Fruit fly (Drosophila melanogaster) whole organism, embryonic: Measurements from ENCODE around the gene Mtp.

ENCODE experiments used
- B-H2 ChIP-seq: fragments of 200-800 bp; sonication (Bioruptor generic); optimal IDR thresholded peaks from 2 replicates; lab custom pipeline; 2018; ENCODE audit warnings: missing biosample characterization, mild to moderate bottlenecking, missing genetic modification characterization
- Blimp-1 ChIP-seq: fragments of 200-800 bp; sonication (Bioruptor generic); optimal IDR thresholded peaks from 3 replicates; lab custom pipeline; 2018; ENCODE audit warnings: missing biosample characterization, missing genetic modification characterization, mild to moderate bottlenecking, moderate library complexity, missing genetic modification reagents
- CG10565 ChIP-seq: fragments of 200-800 bp; sonication (Bioruptor generic); optimal IDR thresholded peaks from 3 replicates; lab custom pipeline; 2016; ENCODE audit warnings: missing biosample characterization, mild to moderate bottlenecking, missing genetic modification characterization
- CG12071 ChIP-seq: fragments of 200-800 bp; sonication (Bioruptor generic); optimal IDR thresholded peaks from 3 replicates; lab custom pipeline; 2018; ENCODE audit warnings: missing biosample characterization, mild to moderate bottlenecking, missing genetic modification characterization
- CG14014 ChIP-seq: fragments of 200-800 bp; sonication (Bioruptor generic); IDR thresholded peaks from 2 replicates; pipeline ENCODE4 v1.3.6; 2022; ENCODE audit warnings: missing biosample characterization, missing genetic modification characterization
- CG15011 ChIP-seq: fragments of 200-800 bp; sonication (Bioruptor generic); optimal IDR thresholded peaks from 3 replicates; lab custom pipeline; 2018; ENCODE audit warnings: missing biosample characterization, mild to moderate bottlenecking, missing genetic modification characterization
- CG1529 ChIP-seq: fragments of 200-800 bp; sonication (Bioruptor generic); optimal IDR thresholded peaks from 3 replicates; lab custom pipeline; 2018; ENCODE audit warnings: missing biosample characterization, missing genetic modification characterization
- CG17186 ChIP-seq: fragments of 200-800 bp; sonication (Bioruptor generic); optimal IDR thresholded peaks from 3 replicates; lab custom pipeline; 2017; ENCODE audit warnings: missing biosample characterization, missing genetic modification reagents, missing genetic modification characterization
- CG1792 ChIP-seq: fragments of 200-800 bp; sonication (Bioruptor generic); optimal IDR thresholded peaks from 2 replicates; lab custom pipeline; 2016; ENCODE audit warnings: missing biosample characterization, missing genetic modification characterization
- CG18476 ChIP-seq: fragments of 200-800 bp; sonication (Bioruptor generic); optimal IDR thresholded peaks from 2 replicates; lab custom pipeline; 2016; ENCODE audit warnings: missing biosample characterization, mild to moderate bottlenecking, missing genetic modification characterization
- CG31388 ChIP-seq: fragments of 200-800 bp; sonication (Bioruptor generic); optimal IDR thresholded peaks from 2 replicates; lab custom pipeline; 2016; ENCODE audit warnings: missing biosample characterization, missing genetic modification characterization
- CG4617 ChIP-seq: fragments of 200-800 bp; sonication (Bioruptor generic); optimal IDR thresholded peaks from 3 replicates; lab custom pipeline; 2016; ENCODE audit warnings: missing biosample characterization, missing genetic modification characterization, borderline replicate concordance
- CG4707 ChIP-seq: fragments of 200-800 bp; sonication (Bioruptor generic); optimal IDR thresholded peaks from 2 replicates; lab custom pipeline; 2018; ENCODE audit warnings: missing biosample characterization, mild to moderate bottlenecking, missing genetic modification characterization, moderate library complexity
- CG6765 ChIP-seq: fragments of 200-800 bp; sonication (Bioruptor generic); optimal IDR thresholded peaks from 3 replicates; lab custom pipeline; 2017; ENCODE audit warnings: missing biosample characterization, mild to moderate bottlenecking, missing genetic modification characterization
- CG7987 ChIP-seq: fragments of 200-800 bp; sonication (Bioruptor generic); optimal IDR thresholded peaks from 2 replicates; lab custom pipeline; 2018; ENCODE audit warnings: missing biosample characterization, mild to moderate bottlenecking, missing genetic modification characterization, moderate library complexity
- CTCF ChIP-seq: fragments of 200-800 bp; sonication (Bioruptor generic); optimal IDR thresholded peaks from 2 replicates; lab custom pipeline; 2017; ENCODE audit warnings: missing biosample characterization, mild to moderate bottlenecking, missing genetic modification characterization, moderate library complexity
- Dbx ChIP-seq: fragments of 200-800 bp; sonication (Bioruptor generic); IDR thresholded peaks from 3 replicates; pipeline ENCODE4 v1.3.6; 2022; ENCODE audit warnings: missing biosample characterization, missing genetic modification characterization
- Dip3 ChIP-seq: fragments of 200-800 bp; sonication (Bioruptor generic); optimal IDR thresholded peaks from 3 replicates; lab custom pipeline; 2016; ENCODE audit warnings: missing biosample characterization, missing genetic modification characterization
- Fer2 ChIP-seq: fragments of 200-800 bp; sonication (Bioruptor generic); optimal IDR thresholded peaks from 2 replicates; lab custom pipeline; 2018; ENCODE audit warnings: missing biosample characterization, mild to moderate bottlenecking, missing genetic modification characterization, moderate library complexity
- HmgD ChIP-seq: fragments of 200-800 bp; sonication (Bioruptor generic); optimal IDR thresholded peaks from 3 replicates; lab custom pipeline; 2016; ENCODE audit warnings: missing biosample characterization, missing genetic modification characterization
- Jarid2 ChIP-seq: fragments of 200-800 bp; sonication (Bioruptor generic); optimal IDR thresholded peaks from 3 replicates; lab custom pipeline; 2017; ENCODE audit warnings: mild to moderate bottlenecking, missing biosample characterization, missing genetic modification reagents, missing genetic modification characterization
- Max ChIP-seq: fragments of 200-800 bp; sonication (Bioruptor generic); optimal IDR thresholded peaks from 2 replicates; lab custom pipeline; 2016; ENCODE audit warnings: missing biosample characterization, mild to moderate bottlenecking, missing genetic modification characterization
- Optix ChIP-seq: fragments of 200-800 bp; sonication (Bioruptor generic); IDR thresholded peaks from 3 replicates; pipeline ENCODE4 v1.3.6; 2022; ENCODE audit warnings: missing biosample characterization, missing genetic modification characterization
- PHDP ChIP-seq: fragments of 200-800 bp; sonication (Bioruptor generic); optimal IDR thresholded peaks from 3 replicates; lab custom pipeline; 2018; ENCODE audit warnings: missing biosample characterization, mild to moderate bottlenecking, missing genetic modification characterization, moderate library complexity
- Ssrp ChIP-seq: fragments of 200-800 bp; sonication (Bioruptor generic); optimal IDR thresholded peaks from 2 replicates; lab custom pipeline; 2018; ENCODE audit warnings: missing biosample characterization, mild to moderate bottlenecking, missing genetic modification characterization, moderate library complexity
- Trl ChIP-seq, 3 experiments: fragments of >200 bp in 2 of 3; fragments of 200-800 bp in 1 of 3; sonication (Bioruptor generic) in 1 of 3; optimal IDR thresholded peaks; 2 replicates in 1 of 3; 3 replicates in 2 of 3; lab custom pipeline; 2016 to 2017; ENCODE audit warnings: missing biosample characterization in 1 of 3, missing genetic modification characterization in 1 of 3
- Xrp1 ChIP-seq: fragments of 200-800 bp; sonication (Bioruptor generic); IDR thresholded peaks from 2 replicates; pipeline ENCODE4 v1.3.6; 2022; ENCODE audit warnings: missing biosample characterization, missing genetic modification characterization
- ac ChIP-seq: fragments of 200-800 bp; sonication (Bioruptor generic); optimal IDR thresholded peaks from 3 replicates; lab custom pipeline; 2017; ENCODE audit warnings: missing biosample characterization, mild to moderate bottlenecking, missing genetic modification characterization
- chinmo ChIP-seq: fragments of 200-800 bp; sonication (Bioruptor generic); IDR thresholded peaks from 4 replicates; pipeline ENCODE4 v1.3.6; 2022; ENCODE audit warnings: missing biosample characterization, missing genetic modification characterization; ENCODE audit not compliant: partially characterized antibody
- crol ChIP-seq: fragments of 200-800 bp; sonication (Bioruptor generic); IDR thresholded peaks from 2 replicates; pipeline ENCODE4 v1.3.6; 2022; ENCODE audit warnings: missing biosample characterization, missing genetic modification characterization
- crp ChIP-seq, 2 experiments: fragments of 200-800 bp; sonication (Bioruptor generic); optimal IDR thresholded peaks; 2 replicates in 1 of 2; 3 replicates in 1 of 2; lab custom pipeline; 2017; ENCODE audit warnings: missing biosample characterization in 2 of 2, missing genetic modification characterization in 2 of 2, mild to moderate bottlenecking in 1 of 2, moderate library complexity in 1 of 2
- dati ChIP-seq: fragments of 200-800 bp; sonication (Bioruptor generic); IDR thresholded peaks from 2 replicates; pipeline ENCODE4 v1.3.6; 2022; ENCODE audit warnings: missing biosample characterization, missing genetic modification characterization
- dmrt11E ChIP-seq: fragments of 200-800 bp; sonication (Bioruptor generic); optimal IDR thresholded peaks from 3 replicates; lab custom pipeline; 2018; ENCODE audit warnings: missing biosample characterization, mild to moderate bottlenecking, missing genetic modification characterization, moderate library complexity
- eve ChIP-seq, 2 experiments: fragments of >200 bp; optimal IDR thresholded peaks; 2 replicates each; lab custom pipeline; 2017; ENCODE audit warnings: missing biosample characterization in 2 of 2, missing genetic modification characterization in 2 of 2
- grn ChIP-seq: fragments of 200-800 bp; sonication (Bioruptor generic); optimal IDR thresholded peaks from 3 replicates; lab custom pipeline; 2017; ENCODE audit warnings: missing biosample characterization, missing genetic modification characterization
- gro ChIP-seq: fragments of 200-800 bp; sonication (Bioruptor generic); optimal IDR thresholded peaks from 2 replicates; lab custom pipeline; 2016; ENCODE audit warnings: missing biosample characterization, missing genetic modification characterization
- kni ChIP-seq: fragments of 200-800 bp; sonication (Bioruptor generic); optimal IDR thresholded peaks from 3 replicates; lab custom pipeline; 2017; ENCODE audit warnings: mild to moderate bottlenecking, missing biosample characterization, missing genetic modification reagents, missing genetic modification characterization
- lab ChIP-seq: fragments of 200-800 bp; sonication (Bioruptor generic); optimal IDR thresholded peaks from 3 replicates; lab custom pipeline; 2017; ENCODE audit warnings: missing biosample characterization, missing genetic modification characterization, mild to moderate bottlenecking, moderate library complexity, missing genetic modification reagents
- luna ChIP-seq: fragments of 200-800 bp; sonication (Bioruptor generic); optimal IDR thresholded peaks from 2 replicates; lab custom pipeline; 2016; ENCODE audit warnings: missing biosample characterization, missing genetic modification characterization
- nau ChIP-seq: fragments of 200-800 bp; sonication (Bioruptor generic); optimal IDR thresholded peaks from 3 replicates; lab custom pipeline; 2017; ENCODE audit warnings: missing biosample characterization, mild to moderate bottlenecking, missing genetic modification characterization, missing genetic modification reagents
- nerfin-2 ChIP-seq: fragments of 200-800 bp; sonication (Bioruptor generic); IDR thresholded peaks from 2 replicates; pipeline ENCODE4 v1.3.6; 2022; ENCODE audit warnings: missing biosample characterization, missing genetic modification characterization; ENCODE audit not compliant: partially characterized antibody
- nom ChIP-seq: fragments of 200-800 bp; sonication (Bioruptor generic); optimal IDR thresholded peaks from 2 replicates; lab custom pipeline; 2017; ENCODE audit warnings: missing biosample characterization, missing genetic modification characterization, mild to moderate bottlenecking, moderate library complexity, missing genetic modification reagents
- pfk ChIP-seq: fragments of 200-800 bp; sonication (Bioruptor generic); optimal IDR thresholded peaks from 2 replicates; lab custom pipeline; 2018; ENCODE audit warnings: missing biosample characterization, mild to moderate bottlenecking, missing genetic modification characterization, moderate library complexity
- repo ChIP-seq: fragments of 200-800 bp; sonication (Bioruptor generic); optimal IDR thresholded peaks from 2 replicates; lab custom pipeline; 2016; ENCODE audit warnings: missing biosample characterization, missing genetic modification characterization
- toy ChIP-seq: fragments of 200-800 bp; sonication (Bioruptor generic); IDR thresholded peaks from 2 replicates; pipeline ENCODE4 v1.3.6; 2022; ENCODE audit warnings: missing biosample characterization, missing genetic modification characterization
- wek ChIP-seq: fragments of 200-800 bp; sonication (Bioruptor generic); optimal IDR thresholded peaks from 3 replicates; lab custom pipeline; 2018; ENCODE audit warnings: missing biosample characterization, mild to moderate bottlenecking, missing genetic modification characterization, moderate library complexity
- z ChIP-seq: fragments of 200-800 bp; sonication (Bioruptor generic); IDR thresholded peaks from 3 replicates; pipeline ENCODE4 v1.3.6; 2022; ENCODE audit warnings: missing biosample characterization, missing genetic modification characterization
- zen ChIP-seq: fragments of 200-800 bp; sonication (Bioruptor generic); optimal IDR thresholded peaks from 3 replicates; lab custom pipeline; 2018; ENCODE audit warnings: missing biosample characterization, mild to moderate bottlenecking, missing genetic modification characterization, moderate library complexity

Mtp gene

dm6 chr2L:20885889-20886507, 36.7 kb downstream of the Mtp start (continued):
- peak in 1 of 2 experiments; percentile 61 for TF ChIP-seq crp (GFP tag; optimal IDR thresholded peaks at IDR 0.05; lab: Kevin White, UChicago)
- peak; percentile 40 for TF ChIP-seq Jarid2 (GFP tag; lab: Kevin White, UChicago)
- 0 out of 2 replicates have a peak, but pooled peaks have one; percentile 8 for TF ChIP-seq dati (GFP tag; lab: Robert Waterston, UW)
- TF ChIP-seq CG31388 (GFP tag; lab: Kevin White, UChicago): no peak
- TF ChIP-seq B-H2 (GFP tag; lab: Kevin White, UChicago): no peak
- TF ChIP-seq toy (GFP tag; lab: Robert Waterston, UW): no peak
- no peak for TF ChIP-seq CG12071 (GFP tag; lab: Kevin White, UChicago)
- TF ChIP-seq Optix (GFP tag; lab: Robert Waterston, UW): no peak
- TF ChIP-seq CG4707 (GFP tag; lab: Kevin White, UChicago): peak; percentile 27
- TF ChIP-seq crol: 0 out of 2 replicates have a peak, but pooled peaks have one; percentile 12
- TF ChIP-seq CTCF (GFP tag; lab: Kevin White, UChicago): peak; percentile 9
- peak; percentile 11 for TF ChIP-seq wek
- no peak for TF ChIP-seq zen
- no peak for TF ChIP-seq eve (GFP tag; optimal IDR thresholded peaks at IDR 0.05; lab: Kevin White, UChicago)
- TF ChIP-seq CG1792 (GFP tag; lab: Kevin White, UChicago): no peak
- no peak for TF ChIP-seq repo (GFP tag; lab: Kevin White, UChicago)
- peak; percentile 39 for TF ChIP-seq lab
- no peak for TF ChIP-seq Ssrp (tag; lab: Kevin White, UChicago)
- TF ChIP-seq CG15011: no peak
- TF ChIP-seq nom (GFP tag; lab: Kevin White, UChicago): no peak
- TF ChIP-seq CG18476: no peak
- TF ChIP-seq dmrt11E (tag; lab: Kevin White, UChicago): no peak
- no peak for TF ChIP-seq HmgD
- TF ChIP-seq CG10565 (GFP tag; lab: Kevin White, UChicago): no peak
- no peak for TF ChIP-seq Max (GFP tag; lab: Kevin White, UChicago)
- no peak for TF ChIP-seq nerfin-2 (GFP tag; lab: Robert Waterston, UW)
- TF ChIP-seq Blimp-1: no peak
- TF ChIP-seq pfk (GFP tag; lab: Kevin White, UChicago): no peak
- TF ChIP-seq gro (GFP tag; lab: Kevin White, UChicago): no peak
- no peak for TF ChIP-seq Dip3 (GFP tag; lab: Kevin White, UChicago)
- no peak for TF ChIP-seq CG17186 (GFP tag; lab: Kevin White, UChicago)
- 0 out of 3 replicates have a peak, but pooled peaks have one; percentile 41 for TF ChIP-seq z
- TF ChIP-seq Xrp1 (GFP tag; lab: Robert Waterston, UW): peak; percentile 29; the same call in 1 of the 2 replicates
- 0 out of 3 replicates have a peak, but pooled peaks have one; percentile 22 for TF ChIP-seq Dbx (GFP tag; lab: Robert Waterston, UW)
- peak; percentile 16 for TF ChIP-seq CG6765 (GFP tag; lab: Kevin White, UChicago)
- TF ChIP-seq chinmo: peak; percentile 90; the same call in 3 of the 4 replicates
- peak; percentile 26 for TF ChIP-seq PHDP
- TF ChIP-seq Trl (optimal IDR thresholded peaks at IDR 0.05; lab: Kevin White, UChicago): peak; percentile 31 to 57
- no peak for TF ChIP-seq Trl (GFP tag; optimal IDR thresholded peaks at IDR 0.05; lab: Kevin White, UChicago)
- TF ChIP-seq ac (GFP tag; lab: Kevin White, UChicago): no peak
- no peak for TF ChIP-seq grn (GFP tag; lab: Kevin White, UChicago)
- no peak for TF ChIP-seq Fer2 (tag; lab: Kevin White, UChicago)
- no peak for TF ChIP-seq CG1529 (GFP tag; lab: Kevin White, UChicago)
- no peak for TF ChIP-seq luna
- TF ChIP-seq kni: peak; percentile 11
- no peak for TF ChIP-seq CG4617 (GFP tag; lab: Kevin White, UChicago)
- peak; percentile 39 for TF ChIP-seq nau (GFP tag; lab: Kevin White, UChicago)
- peak; percentile 10; the same call in 1 of the 2 replicates for TF ChIP-seq CG14014 (GFP tag; lab: Robert Waterston, UW)
- TF ChIP-seq CG7987 (GFP tag; lab: Kevin White, UChicago): no peak
